Fruit fly (Drosophila melanogaster) S2 (cell line): Measurements from ENCODE around the gene Hpd.

Experiments
- CG8478 ChIP-seq: fragments of >200 bp; optimal IDR thresholded peaks from 2 replicates; lab custom pipeline; 2018
- CTCF ChIP-seq, 2 experiments: fragments of >200 bp; optimal IDR thresholded peaks; 2 replicates each; lab custom pipeline; 2018

dm6 chr3L:20425888-20426287 is 13.8 kb downstream of the Hpd start, which contains the start of gene CG5282:
- no peak for TF ChIP-seq CG8478 (lab: Kevin White, UChicago)
- TF ChIP-seq CTCF (optimal IDR thresholded peaks at IDR 0.05; lab: Kevin White, UChicago): no peak
